Worm (Caenorhabditis elegans): ENCODE data around the gene B0024.4.

ce11 chrV:10297099-10297498 is at the start of gene B0024.4:
- TF ChIP-seq ceh-43 (GFP tag; optimal IDR thresholded peaks at IDR 0.05) (no peak), ztf-11 (tag; optimal IDR thresholded peaks at IDR 0.05) (no peak), mls-2 (tag; optimal IDR thresholded peaks at IDR 0.05) (no peak), unc-62 (GFP tag; optimal IDR thresholded peaks at IDR 0.05) (no peak), snpc-4 (tag; optimal IDR thresholded peaks at IDR 0.05) (no peak)

Data from whole organism, mixed stage, embryonic.